Fruit fly (Drosophila melanogaster): Measurements from ENCODE around the gene CG13051.

CG13051 gene

dm6 chr3L:16231857-16232256 is 33.0 kb downstream of the CG13051 start, which contains the start of the genes PDCD-5 and MED10 (continued):
- TF ChIP-seq Smox (GFP tag; optimal IDR thresholded peaks at IDR 0.05) (no peak), eg (GFP tag; IDR thresholded peaks at IDR 0.05) (no peak), spab (GFP tag; optimal IDR thresholded peaks at IDR 0.05) (no peak), CG15336 (GFP tag; IDR thresholded peaks at IDR 0.05) (no peak), CG6808 (GFP tag; optimal IDR thresholded peaks at IDR 0.05) (peak; percentile 24), CG1621 (tag; optimal IDR thresholded peaks at IDR 0.05) (no peak), esn (GFP tag; optimal IDR thresholded peaks at IDR 0.05) (peak; percentile 18), dsx (GFP tag; optimal IDR thresholded peaks at IDR 0.05; ENCODE audit: poor library complexity, severe bottlenecking) (peak; percentile 48), Hr39 (GFP tag; optimal IDR thresholded peaks at IDR 0.05) (no peak), Blimp-1 (GFP tag; optimal IDR thresholded peaks at IDR 0.05) (no peak), CG11294 (GFP tag; IDR thresholded peaks at IDR 0.05) (no peak), Hr38 (GFP tag; optimal IDR thresholded peaks at IDR 0.05) (no peak), CG34406 (GFP tag; optimal IDR thresholded peaks at IDR 0.05) (no peak), Ets21C (GFP tag; optimal IDR thresholded peaks at IDR 0.05) (no peak), Hr4 (GFP tag; optimal IDR thresholded peaks at IDR 0.05) (no peak), CG6163 (GFP tag; IDR thresholded peaks at IDR 0.05) (no peak), net (GFP tag; optimal IDR thresholded peaks at IDR 0.05) (no peak), Ets96B (tag; optimal IDR thresholded peaks at IDR 0.05) (peak; percentile 17), Gug (GFP tag; IDR thresholded peaks at IDR 0.05) (no peak), fd85E (GFP tag; optimal IDR thresholded peaks at IDR 0.05) (no peak), CG6276 (GFP tag; optimal IDR thresholded peaks at IDR 0.05) (no peak)

DNA sequence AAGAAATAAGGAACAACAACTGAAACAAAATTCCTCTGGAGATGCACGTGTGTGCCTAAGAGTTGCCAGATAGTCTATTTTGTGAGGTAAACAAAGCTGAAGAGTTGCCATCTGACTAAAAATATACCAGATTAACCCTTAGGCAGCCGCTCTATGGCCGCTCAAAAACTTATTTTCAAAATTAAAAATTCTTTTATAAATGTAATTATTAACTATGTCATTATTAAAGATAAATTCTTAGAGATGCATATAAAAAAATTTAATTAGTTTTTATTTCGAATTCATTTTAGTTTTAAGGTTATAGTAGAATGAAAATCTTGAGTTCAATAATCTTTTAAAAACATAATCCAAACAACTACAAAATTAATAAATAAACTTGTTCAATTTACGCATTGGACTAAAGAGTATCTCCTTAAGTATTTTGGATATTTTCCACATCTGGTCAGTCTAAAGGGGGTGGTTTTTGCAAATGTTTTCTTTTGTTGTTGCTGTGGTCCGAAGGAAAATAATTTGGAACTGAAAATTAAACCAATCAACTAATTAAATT is 36.2 kb downstream of the CG13051 start, which contains the start of gene Tmx3:
Gene Tmx3, plus strand, starts transcription at position 442 of the 547 bp plus-strand sequence.
- TF ChIP-seq Ets21C (GFP tag; optimal IDR thresholded peaks at IDR 0.05) (peak; percentile 60), CG6276 (GFP tag; optimal IDR thresholded peaks at IDR 0.05) (no peak), CG15336 (GFP tag; IDR thresholded peaks at IDR 0.05) (peak; percentile 85), CG8319 (GFP tag; optimal IDR thresholded peaks at IDR 0.05) (peak; percentile 44), CG16779 (tag; optimal IDR thresholded peaks at IDR 0.05) (no peak), eg (GFP tag; IDR thresholded peaks at IDR 0.05) (no peak; the same call in 1 of the 3 replicates), CG6163 (GFP tag; IDR thresholded peaks at IDR 0.05) (peak; percentile 93; the same call in 2 of the 3 replicates), esn (GFP tag; optimal IDR thresholded peaks at IDR 0.05) (peak; percentile 83), achi (GFP tag; optimal IDR thresholded peaks at IDR 0.05) (peak; percentile 78), CG6808 (GFP tag; optimal IDR thresholded peaks at IDR 0.05) (peak; percentile 53), CG4318 (GFP tag; optimal IDR thresholded peaks at IDR 0.05) (no peak), CG10631 (GFP tag; optimal IDR thresholded peaks at IDR 0.05) (peak; percentile 91), cyc (GFP tag; optimal IDR thresholded peaks at IDR 0.05) (peak; percentile 74), dac (GFP tag; optimal IDR thresholded peaks at IDR 0.05) (peak; percentile 65), Eip75B (GFP tag; optimal IDR thresholded peaks at IDR 0.05) (peak; percentile 67), Hr38 (GFP tag; optimal IDR thresholded peaks at IDR 0.05) (no peak), CG6854 (GFP tag; optimal IDR thresholded peaks at IDR 0.05) (no peak), vri (GFP tag; optimal IDR thresholded peaks at IDR 0.05) (no peak), CG9139 (GFP tag; optimal IDR thresholded peaks at IDR 0.05) (no peak), fd85E (GFP tag; optimal IDR thresholded peaks at IDR 0.05) (no peak), fd59A (GFP tag; optimal IDR thresholded peaks at IDR 0.05) (peak; percentile 52), CG11294 (GFP tag; IDR thresholded peaks at IDR 0.05) (peak; percentile 87), CG6792 (GFP tag; optimal IDR thresholded peaks at IDR 0.05) (peak; percentile 80), Eip93F (GFP tag; optimal IDR thresholded peaks at IDR 0.05) (peak; percentile 29), CG1621 (tag; optimal IDR thresholded peaks at IDR 0.05) (no peak), fkh (GFP tag; optimal IDR thresholded peaks at IDR 0.05) (peak; percentile 98), Eip78C (GFP tag) (peak; percentile 92), Hr4 (GFP tag; optimal IDR thresholded peaks at IDR 0.05) (peak; percentile 74), Gug (GFP tag; IDR thresholded peaks at IDR 0.05) (peak; percentile 89), Met (GFP tag; optimal IDR thresholded peaks at IDR 0.05) (peak; percentile 76), pdm3 (GFP tag; optimal IDR thresholded peaks at IDR 0.05) (peak; percentile 80), dsx (GFP tag; optimal IDR thresholded peaks at IDR 0.05; ENCODE audit: poor library complexity, severe bottlenecking) (peak; percentile 83), acj6 (GFP tag; optimal IDR thresholded peaks at IDR 0.05) (peak; percentile 86), Blimp-1 (GFP tag; optimal IDR thresholded peaks at IDR 0.05) (peak; percentile 42), CG8119 (GFP tag; IDR thresholded peaks at IDR 0.05) (peak; percentile 84; the same call in 2 of the 3 replicates), CG32006 (GFP tag; optimal IDR thresholded peaks at IDR 0.05) (peak; percentile 86), CG11762 (GFP tag; optimal IDR thresholded peaks at IDR 0.05; ENCODE audit: insufficient read depth) (peak; percentile 41), Smox (GFP tag; optimal IDR thresholded peaks at IDR 0.05) (no peak), ss (GFP tag; optimal IDR thresholded peaks at IDR 0.05) (peak in 1 of 2 experiments; percentile 67), salr (GFP tag; optimal IDR thresholded peaks at IDR 0.05) (peak; percentile 50 to 87), OdsH (GFP tag; optimal IDR thresholded peaks at IDR 0.05) (peak; percentile 89)

Data from whole organism, prepupa.